Fruit fly (Drosophila melanogaster): ENCODE data around the gene promL.

promL gene

DNA sequence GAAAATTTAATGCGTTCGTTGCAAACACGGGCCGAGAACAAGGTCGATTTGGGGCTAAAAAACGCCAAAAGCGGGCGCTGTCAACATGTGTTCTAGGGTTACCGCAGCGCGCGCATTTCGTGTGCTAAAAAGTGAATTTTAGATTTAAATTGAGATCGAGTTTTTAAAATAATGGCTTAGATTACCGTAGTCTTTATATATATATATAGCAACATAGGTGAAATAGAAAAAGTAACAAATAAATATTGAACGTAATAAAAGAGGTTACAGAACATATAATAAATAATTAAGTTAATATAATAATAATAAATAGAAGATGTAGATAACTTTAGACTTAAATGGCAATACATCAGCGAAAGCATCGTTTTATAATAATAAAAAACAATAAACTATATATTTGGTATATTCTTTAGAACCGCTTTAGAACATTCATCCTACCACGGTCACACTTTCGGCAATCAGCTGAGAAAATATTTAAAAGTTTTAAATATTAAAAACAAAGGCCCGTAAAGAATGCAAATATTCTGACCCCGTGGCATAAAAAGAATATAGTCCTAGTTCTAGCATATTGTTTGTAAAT lies 15.9 kb upstream of the promL start, which contains the start of the genes CG11537 and Alg2:
TSS of gene CG11537 (minus strand) at position 75 of the 580 bp plus-strand sequence.
TSS of gene Alg2 (plus strand) at position 426 of the 580 bp plus-strand sequence.
- TF ChIP-seq Crg-1 (GFP tag; optimal IDR thresholded peaks at IDR 0.05) (no peak), CG1620 (GFP tag; optimal IDR thresholded peaks at IDR 0.05) (peak; percentile 27), tj (GFP tag; optimal IDR thresholded peaks at IDR 0.05) (peak; percentile 59), CG12768 (GFP tag; optimal IDR thresholded peaks at IDR 0.05) (peak; percentile 54), cnc (optimal IDR thresholded peaks at IDR 0.05) (no peak), CG11617 (GFP tag; optimal IDR thresholded peaks at IDR 0.05) (peak; percentile 10), Mnt (GFP tag; optimal IDR thresholded peaks at IDR 0.05) (peak; percentile 57), Hr96 (GFP tag; optimal IDR thresholded peaks at IDR 0.05) (no peak), bab1 (GFP tag; optimal IDR thresholded peaks at IDR 0.05) (peak; percentile 55), toe (GFP tag; optimal IDR thresholded peaks at IDR 0.05) (no peak), ovo (GFP tag; optimal IDR thresholded peaks at IDR 0.05) (no peak), pad (GFP tag; optimal IDR thresholded peaks at IDR 0.05) (no peak), CG7101 (tag; optimal IDR thresholded peaks at IDR 0.05) (peak; percentile 12), CG7045 (GFP tag; optimal IDR thresholded peaks at IDR 0.05) (peak; percentile 21), CG14711 (tag; optimal IDR thresholded peaks at IDR 0.05) (peak; percentile 98)

DNA sequence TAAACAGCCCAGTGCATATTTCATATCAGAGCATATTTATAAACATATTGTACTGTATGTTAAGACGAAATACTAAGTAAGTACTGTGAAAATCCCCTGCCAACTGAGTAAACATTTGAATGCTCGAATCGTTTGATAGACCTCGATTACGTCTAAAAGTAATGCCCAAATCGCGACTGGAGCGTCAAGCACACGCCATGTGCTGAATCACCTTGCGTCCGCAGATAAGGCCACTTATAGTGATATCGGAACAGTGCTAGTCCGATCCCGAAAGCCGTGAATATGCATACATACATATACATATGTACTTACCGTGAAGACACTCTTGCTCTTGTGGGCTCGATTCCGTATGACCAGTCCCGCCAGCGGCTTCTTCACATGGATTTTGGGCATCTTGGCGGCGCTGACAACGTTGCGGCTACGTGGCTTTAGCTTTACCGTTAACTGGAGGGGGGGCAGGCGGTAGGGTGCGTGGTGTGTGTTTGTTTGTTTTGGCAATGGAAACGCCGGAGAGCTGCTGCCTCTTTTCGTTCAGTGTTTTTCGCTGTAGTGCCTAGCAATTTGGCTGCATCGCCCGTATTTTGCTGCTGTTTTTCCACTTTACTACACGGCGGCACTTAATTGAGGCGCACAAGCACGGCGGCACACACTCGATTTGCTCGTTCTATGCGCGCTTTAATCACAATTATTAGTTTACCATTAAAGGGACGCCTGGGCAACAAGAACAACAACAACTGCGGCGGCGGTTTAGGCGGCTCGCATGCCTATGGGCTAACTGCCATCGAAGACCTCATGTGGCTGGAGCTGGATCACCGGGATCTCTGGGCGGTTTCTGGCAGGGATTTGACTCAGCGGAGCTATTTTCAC lies 15.2 kb upstream of the promL start:
- TF ChIP-seq CG5204 (GFP tag; optimal IDR thresholded peaks at IDR 0.05), result no peak
- TF ChIP-seq cnc (optimal IDR thresholded peaks at IDR 0.05), result peak in 1 of 2 experiments; percentile 8
- no peak for TF ChIP-seq Clk (GFP tag; optimal IDR thresholded peaks at IDR 0.05)
- no peak for TF ChIP-seq kay (GFP tag; ENCODE audit: borderline replicate concordance)
- TF ChIP-seq ovo (GFP tag; optimal IDR thresholded peaks at IDR 0.05), result peak; percentile 29
- no peak for TF ChIP-seq CG12768 (GFP tag; optimal IDR thresholded peaks at IDR 0.05)
- no peak for TF ChIP-seq tj (GFP tag; optimal IDR thresholded peaks at IDR 0.05)
- peak; percentile 52 for TF ChIP-seq Mnt (GFP tag; optimal IDR thresholded peaks at IDR 0.05)

- TF ChIP-seq bab1 (GFP tag; optimal IDR thresholded peaks at IDR 0.05), result no peak
- TF ChIP-seq CG33017 (tag; optimal IDR thresholded peaks at IDR 0.05), result no peak
- TF ChIP-seq Hr96 (GFP tag; optimal IDR thresholded peaks at IDR 0.05), result no peak
- no peak for TF ChIP-seq CG7101 (tag; optimal IDR thresholded peaks at IDR 0.05)
- no peak for TF ChIP-seq CG11617 (GFP tag; optimal IDR thresholded peaks at IDR 0.05)
- TF ChIP-seq CG12768 (GFP tag; optimal IDR thresholded peaks at IDR 0.05), result no peak
- no peak for TF ChIP-seq toe (GFP tag; optimal IDR thresholded peaks at IDR 0.05)
- TF ChIP-seq CG5204 (GFP tag; optimal IDR thresholded peaks at IDR 0.05), result no peak
- TF ChIP-seq Clk (GFP tag; optimal IDR thresholded peaks at IDR 0.05), result no peak
- no peak for TF ChIP-seq Crg-1 (GFP tag; optimal IDR thresholded peaks at IDR 0.05)
- no peak for TF ChIP-seq CG7045 (GFP tag; optimal IDR thresholded peaks at IDR 0.05)
- TF ChIP-seq CG1620 (GFP tag; optimal IDR thresholded peaks at IDR 0.05), result no peak
- TF ChIP-seq Mnt (GFP tag; optimal IDR thresholded peaks at IDR 0.05), result no peak
- TF ChIP-seq cic (GFP tag; optimal IDR thresholded peaks at IDR 0.05), result no peak
- TF ChIP-seq cnc (optimal IDR thresholded peaks at IDR 0.05), result no peak
- no peak for TF ChIP-seq pad (GFP tag; optimal IDR thresholded peaks at IDR 0.05)
- TF ChIP-seq kay (GFP tag; ENCODE audit: borderline replicate concordance), result no peak
These were observed 13.9 kb upstream of the promL start for dm6 chr3L:3141411-3141810.

DNA sequence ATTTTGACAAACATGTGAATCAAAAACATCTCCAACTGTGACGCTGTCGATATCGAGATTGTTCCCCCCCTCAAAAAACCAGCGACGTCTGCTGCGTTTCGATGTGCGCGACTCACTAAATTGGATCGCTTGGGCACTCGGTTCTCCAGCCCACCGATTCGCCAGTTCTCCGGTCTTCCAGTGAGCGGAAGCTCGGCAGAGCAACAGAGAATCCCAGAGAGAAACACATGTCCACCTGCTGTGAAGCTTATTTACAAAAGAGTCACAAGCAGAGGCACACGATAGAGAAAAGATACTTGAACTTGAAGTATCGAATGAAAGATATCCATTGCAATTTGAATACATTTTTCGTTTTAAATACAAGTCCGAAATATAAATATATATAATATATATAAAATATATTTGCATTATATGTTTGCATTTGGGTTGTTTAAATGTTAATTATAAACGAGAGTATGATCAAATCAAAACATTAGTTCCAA lies 6.6 kb upstream of the promL start:
- TF ChIP-seq cic (GFP tag; optimal IDR thresholded peaks at IDR 0.05) (peak; percentile 9), CG12768 (GFP tag; optimal IDR thresholded peaks at IDR 0.05) (peak; percentile 16), tj (GFP tag; optimal IDR thresholded peaks at IDR 0.05) (peak; percentile 8), CG7045 (GFP tag; optimal IDR thresholded peaks at IDR 0.05) (no peak)

DNA sequence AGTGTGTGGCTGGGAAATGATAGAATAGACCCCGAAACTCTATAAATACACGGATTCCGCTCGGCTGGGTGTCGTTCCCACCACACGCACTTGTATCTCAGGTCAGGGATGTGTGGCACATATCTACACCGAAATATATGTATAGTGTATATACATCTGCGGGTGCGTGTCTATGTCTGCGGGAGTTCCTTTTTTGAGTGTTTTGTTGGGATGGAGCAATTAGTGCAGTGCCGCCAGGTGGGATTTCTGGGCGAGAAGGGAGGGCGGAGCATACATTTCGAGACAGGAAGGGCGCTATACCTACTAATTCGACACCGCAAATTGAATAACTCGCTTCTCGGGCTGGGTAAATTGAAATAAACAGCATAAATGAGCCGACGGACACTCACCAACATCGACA lies 1.0 kb downstream of the promL start:
- TF ChIP-seq toe (GFP tag; optimal IDR thresholded peaks at IDR 0.05) (no peak), Mnt (GFP tag; optimal IDR thresholded peaks at IDR 0.05) (no peak), Crg-1 (GFP tag; optimal IDR thresholded peaks at IDR 0.05) (no peak), cic (GFP tag; optimal IDR thresholded peaks at IDR 0.05) (no peak), pad (GFP tag; optimal IDR thresholded peaks at IDR 0.05) (no peak), ovo (GFP tag; optimal IDR thresholded peaks at IDR 0.05) (no peak), bab1 (GFP tag; optimal IDR thresholded peaks at IDR 0.05) (no peak), tj (GFP tag; optimal IDR thresholded peaks at IDR 0.05) (no peak), CG5204 (GFP tag; optimal IDR thresholded peaks at IDR 0.05) (no peak), CG1620 (GFP tag; optimal IDR thresholded peaks at IDR 0.05) (no peak)

DNA sequence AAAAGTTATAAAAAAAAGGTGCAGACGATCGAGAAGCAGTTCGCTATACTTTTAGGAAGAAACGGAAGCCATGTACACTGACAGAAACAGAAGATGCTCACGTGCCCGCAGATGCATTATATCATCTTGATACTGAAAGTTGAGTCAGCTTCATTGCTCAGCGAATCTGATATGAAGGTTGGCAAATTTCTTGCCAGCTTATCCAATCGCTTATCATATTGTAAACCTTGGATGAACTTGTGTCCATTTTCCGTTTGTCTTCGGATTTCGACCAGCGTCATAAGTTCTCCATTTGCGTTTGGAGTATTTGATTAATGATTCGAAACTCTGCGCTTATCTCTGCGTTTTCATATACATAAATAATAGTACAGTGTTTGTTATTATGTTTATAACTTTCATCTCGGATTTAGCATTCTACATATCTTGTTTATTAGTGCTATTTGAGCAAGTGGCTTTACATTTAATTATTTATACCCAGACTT lies 1.8 kb downstream of the promL start:
- TF ChIP-seq cnc (optimal IDR thresholded peaks at IDR 0.05) (no peak), kay (GFP tag; ENCODE audit: borderline replicate concordance) (peak; percentile 60), cic (GFP tag; optimal IDR thresholded peaks at IDR 0.05) (no peak), CG7045 (GFP tag; optimal IDR thresholded peaks at IDR 0.05) (no peak), tj (GFP tag; optimal IDR thresholded peaks at IDR 0.05) (peak; percentile 55)

All from whole organism, adult.